Worm (Caenorhabditis elegans) whole organism, young adult: ENCODE results near the gene attf-2.
A peak's percentile ranks its signal among the peaks of the same experiment; 100 is the strongest.

ENCODE experiments used
- B0019.2 ChIP-seq: fragments of 200-800 bp; sonication (Bioruptor generic); conservative IDR thresholded peaks from 2 replicates; pipeline ENCODE4 v1.3.6; 2022; ENCODE audit warnings: missing genetic modification reagents, missing genetic modification characterization, missing compliant biosample characterization
- B0261.1 ChIP-seq: sonication (generic microtip); optimal IDR thresholded peaks from 2 replicates; lab custom pipeline; 2016; ENCODE audit warnings: mild to moderate bottlenecking, missing genetic modification characterization, moderate library complexity, missing compliant biosample characterization
- B0336.3 ChIP-seq: fragments of 200-800 bp; sonication (Bioruptor generic); IDR thresholded peaks from 2 replicates; pipeline ENCODE4 v1.3.6; 2022; ENCODE audit warnings: missing genetic modification characterization, missing compliant biosample characterization
- C17E4.6 ChIP-seq: fragments of 200-800 bp; sonication (Bioruptor generic); IDR thresholded peaks from 2 replicates; pipeline ENCODE4 v1.3.6; 2022; ENCODE audit warnings: missing genetic modification reagents, missing genetic modification characterization, missing compliant biosample characterization
- F10E7.11 ChIP-seq: sonication (generic microtip); optimal IDR thresholded peaks from 2 replicates; lab custom pipeline; 2017; ENCODE audit warnings: mild to moderate bottlenecking, missing genetic modification characterization, moderate library complexity, missing compliant biosample characterization
- F22D6.2 ChIP-seq: sonication (generic microtip); optimal IDR thresholded peaks from 2 replicates; lab custom pipeline; 2016; ENCODE audit warnings: mild to moderate bottlenecking, missing genetic modification characterization, missing compliant biosample characterization
- F23B12.7 ChIP-seq: sonication (generic microtip); optimal IDR thresholded peaks from 2 replicates; lab custom pipeline; 2017; ENCODE audit warnings: missing genetic modification characterization, mild to moderate bottlenecking, missing compliant biosample characterization, antibody characterized with exemption, moderate library complexity; ENCODE audit not compliant: insufficient read depth
- F37B4.10 ChIP-seq: fragments of 200-800 bp; sonication (Bioruptor generic); IDR thresholded peaks from 2 replicates; pipeline ENCODE4 v1.3.6; 2022; ENCODE audit warnings: missing genetic modification characterization, missing compliant biosample characterization
- F57C9.4 ChIP-seq: sonication (generic microtip); optimal IDR thresholded peaks from 2 replicates; lab custom pipeline; 2017; ENCODE audit warnings: mild to moderate bottlenecking, missing genetic modification characterization, missing compliant biosample characterization
- K11D2.4 ChIP-seq: fragments of 200-800 bp; sonication (Bioruptor generic); IDR thresholded peaks from 2 replicates; pipeline ENCODE4 v1.3.6; 2022; ENCODE audit warnings: missing genetic modification reagents, missing genetic modification characterization, missing compliant biosample characterization
- Y56A3A.18 ChIP-seq: fragments of 200-800 bp; sonication (Bioruptor generic); IDR thresholded peaks from 2 replicates; pipeline ENCODE4 v1.3.6; 2022; ENCODE audit warnings: missing genetic modification reagents, missing genetic modification characterization, missing compliant biosample characterization
- aptf-3 ChIP-seq: fragments of 200-800 bp; sonication (Bioruptor generic); IDR thresholded peaks from 2 replicates; pipeline ENCODE4 v1.3.6; 2022; ENCODE audit warnings: missing genetic modification characterization, missing compliant biosample characterization
- atf-7 ChIP-seq: sonication (generic microtip); optimal IDR thresholded peaks from 2 replicates; lab custom pipeline; 2017; ENCODE audit warnings: mild to moderate bottlenecking, missing genetic modification characterization, missing compliant biosample characterization
- attf-5 ChIP-seq: fragments of 200-800 bp; sonication (Bioruptor generic); optimal IDR thresholded peaks from 2 replicates; lab custom pipeline; 2018; ENCODE audit warnings: mild to moderate bottlenecking, missing genetic modification characterization, missing compliant biosample characterization
- cebp-1 ChIP-seq, 2 experiments: fragments of 200-800 bp in 1 of 2; sonication (Bioruptor generic) in 1 of 2; sonication (generic microtip) in 1 of 2; IDR thresholded peaks in 1 of 2; optimal IDR thresholded peaks in 1 of 2; 2 replicates each; pipeline versions ENCODE4 v1.3.6 to Lab custom; 2017 to 2022; ENCODE audit warnings: missing compliant biosample characterization in 2 of 2, missing genetic modification characterization in 2 of 2, mild to moderate bottlenecking in 1 of 2, missing genetic modification reagents in 1 of 2, moderate library complexity in 1 of 2
- cebp-2 ChIP-seq: fragments of 200-800 bp; sonication (Bioruptor generic); IDR thresholded peaks from 2 replicates; pipeline ENCODE4 v1.3.6; 2022; ENCODE audit warnings: missing genetic modification characterization, missing compliant biosample characterization
- ceh-79 ChIP-seq: sonication (generic microtip); optimal IDR thresholded peaks from 2 replicates; lab custom pipeline; 2017; ENCODE audit warnings: mild to moderate bottlenecking, missing genetic modification characterization, missing compliant biosample characterization
- ceh-91 ChIP-seq: fragments of 200-800 bp; sonication (Bioruptor generic); IDR thresholded peaks from 2 replicates; pipeline ENCODE4 v1.3.6; 2022; ENCODE audit warnings: missing genetic modification reagents, missing genetic modification characterization, missing compliant biosample characterization
- chd-7 ChIP-seq: sonication (generic microtip); optimal IDR thresholded peaks from 2 replicates; lab custom pipeline; 2016; ENCODE audit warnings: mild to moderate bottlenecking, missing genetic modification characterization, moderate library complexity, missing compliant biosample characterization
- dox-1 ChIP-seq: fragments of 200-800 bp; sonication (Bioruptor generic); IDR thresholded peaks from 2 replicates; pipeline ENCODE4 v1.3.6; 2022; ENCODE audit warnings: missing genetic modification reagents, missing genetic modification characterization, missing compliant biosample characterization
- dpl-1 ChIP-seq: fragments of 150-350 bp; optimal IDR thresholded peaks from 2 replicates; lab custom pipeline; 2014; ENCODE audit warnings: missing biosample characterization, missing genetic modification reagents, missing genetic modification characterization
- egrh-3 ChIP-seq: fragments of 200-800 bp; sonication (Bioruptor generic); IDR thresholded peaks from 2 replicates; pipeline ENCODE4 v1.3.6; 2022; ENCODE audit warnings: missing genetic modification reagents, missing genetic modification characterization, missing compliant biosample characterization
- ets-4 ChIP-seq: fragments of 200-800 bp; sonication (Bioruptor generic); optimal IDR thresholded peaks from 2 replicates; lab custom pipeline; 2018; ENCODE audit warnings: mild to moderate bottlenecking, missing genetic modification characterization, missing compliant biosample characterization
- fkh-3 ChIP-seq: sonication (generic microtip); optimal IDR thresholded peaks from 2 replicates; lab custom pipeline; 2016; ENCODE audit warnings: mild to moderate bottlenecking, missing genetic modification characterization, missing compliant biosample characterization
- hlh-12 ChIP-seq: sonication (generic microtip); optimal IDR thresholded peaks from 2 replicates; lab custom pipeline; 2016; ENCODE audit warnings: missing genetic modification characterization, missing compliant biosample characterization
- hmg-1.2 ChIP-seq: fragments of 200-800 bp; sonication (Bioruptor generic); IDR thresholded peaks from 2 replicates; pipeline ENCODE4 v1.3.6; 2022; ENCODE audit warnings: missing genetic modification reagents, missing genetic modification characterization, missing compliant biosample characterization
- hmg-20 ChIP-seq: fragments of 200-800 bp; sonication (Bioruptor generic); IDR thresholded peaks from 2 replicates; pipeline ENCODE4 v1.3.6; 2022; ENCODE audit warnings: missing genetic modification reagents, missing genetic modification characterization, missing compliant biosample characterization
- lag-1 ChIP-seq: fragments of 200-800 bp; sonication (Bioruptor generic); IDR thresholded peaks from 2 replicates; pipeline ENCODE4 v1.3.6; 2022; ENCODE audit warnings: missing genetic modification reagents, missing genetic modification characterization, missing compliant biosample characterization
- let-526 ChIP-seq: fragments of 200-800 bp; sonication (Bioruptor generic); IDR thresholded peaks from 2 replicates; pipeline ENCODE4 v1.3.6; 2022; ENCODE audit warnings: missing genetic modification reagents, missing genetic modification characterization, missing compliant biosample characterization
- lin-26 ChIP-seq: fragments of 200-800 bp; sonication (Bioruptor generic); IDR thresholded peaks from 2 replicates; pipeline ENCODE4 v1.3.6; 2022; ENCODE audit warnings: missing genetic modification reagents, missing genetic modification characterization, missing compliant biosample characterization
- lir-1 ChIP-seq: fragments of 200-800 bp; sonication (Bioruptor generic); conservative IDR thresholded peaks from 2 replicates; pipeline ENCODE4 v1.3.6; 2022; ENCODE audit warnings: missing genetic modification reagents, missing genetic modification characterization, missing compliant biosample characterization
- madf-10 ChIP-seq: sonication (generic microtip); optimal IDR thresholded peaks from 2 replicates; lab custom pipeline; 2016; ENCODE audit warnings: mild to moderate bottlenecking, missing genetic modification characterization, missing compliant biosample characterization
- madf-6 ChIP-seq: fragments of 200-800 bp; sonication (Bioruptor generic); IDR thresholded peaks from 2 replicates; pipeline ENCODE4 v1.3.6; 2022; ENCODE audit warnings: missing genetic modification reagents, missing genetic modification characterization, missing compliant biosample characterization
- madf-8 ChIP-seq: fragments of 200-800 bp; sonication (Bioruptor generic); conservative IDR thresholded peaks from 2 replicates; pipeline ENCODE4 v1.3.6; 2022; ENCODE audit warnings: missing genetic modification reagents, missing genetic modification characterization, missing compliant biosample characterization
- nfya-1 ChIP-seq: sonication (generic microtip); optimal IDR thresholded peaks from 2 replicates; lab custom pipeline; 2017; ENCODE audit warnings: antibody characterized with exemption, missing compliant biosample characterization, missing genetic modification characterization, borderline replicate concordance; ENCODE audit not compliant: insufficient read depth
- nfyb-1 ChIP-seq: fragments of 200-800 bp; sonication (Bioruptor generic); IDR thresholded peaks from 2 replicates; pipeline ENCODE4 v1.3.6; 2022; ENCODE audit warnings: missing genetic modification reagents, missing genetic modification characterization, missing compliant biosample characterization
- pha-4 ChIP-seq: fragments of 150-350 bp; sonication (generic microtip); optimal IDR thresholded peaks from 2 replicates; lab custom pipeline; 2014; ENCODE audit warnings: missing biosample characterization, missing genetic modification reagents, missing genetic modification characterization
- rcor-1 ChIP-seq: fragments of 200-800 bp; sonication (Bioruptor generic); IDR thresholded peaks from 2 replicates; pipeline ENCODE4 v1.3.6; 2022; ENCODE audit warnings: missing genetic modification reagents, missing genetic modification characterization, missing compliant biosample characterization
- rec-8 ChIP-seq, 2 experiments: sonication (generic microtip); optimal IDR thresholded peaks; 2 replicates each; lab custom pipeline; 2016; ENCODE audit warnings: mild to moderate bottlenecking in 2 of 2, missing genetic modification characterization in 2 of 2, missing genetic modification reagents in 2 of 2, missing genotype in 2 of 2, missing biosample characterization in 1 of 2, missing compliant biosample characterization in 1 of 2, moderate library complexity in 1 of 2
- rpc-1 ChIP-seq, 2 experiments: fragments of 150-350 bp in 1 of 2; sonication (generic microtip) in 1 of 2; optimal IDR thresholded peaks; 2 replicates each; lab custom pipeline; 2014 to 2018; ENCODE audit warnings: missing biosample characterization in 1 of 2, missing genetic modification characterization in 1 of 2, missing genetic modification reagents in 1 of 2, missing genotype in 1 of 2
- snpc-3.4 ChIP-seq: sonication (generic microtip); optimal IDR thresholded peaks from 2 replicates; lab custom pipeline; 2017; ENCODE audit warnings: missing genetic modification characterization, mild to moderate bottlenecking, missing compliant biosample characterization, antibody characterized with exemption, moderate library complexity, missing genotype, missing genetic modification reagents
- somi-1 ChIP-seq: fragments of 200-800 bp; sonication (Bioruptor generic); optimal IDR thresholded peaks from 2 replicates; lab custom pipeline; 2018; ENCODE audit warnings: mild to moderate bottlenecking, missing genetic modification characterization, missing compliant biosample characterization
- sptf-2 ChIP-seq: fragments of 200-800 bp; sonication (Bioruptor generic); optimal IDR thresholded peaks from 2 replicates; lab custom pipeline; 2018; ENCODE audit warnings: mild to moderate bottlenecking, missing genetic modification characterization, missing compliant biosample characterization
- xnd-1 ChIP-seq: sonication (generic microtip); optimal IDR thresholded peaks from 2 replicates; lab custom pipeline; 2016; ENCODE audit warnings: missing genotype, missing genetic modification reagents, missing genetic modification characterization, missing compliant biosample characterization
- zfh-2 ChIP-seq: fragments of 200-800 bp; sonication (Bioruptor generic); conservative IDR thresholded peaks from 2 replicates; pipeline ENCODE4 v1.3.6; 2022; ENCODE audit warnings: missing genetic modification reagents, missing genetic modification characterization, missing compliant biosample characterization
- zim-3 ChIP-seq: sonication (generic microtip); optimal IDR thresholded peaks from 2 replicates; lab custom pipeline; 2017; ENCODE audit warnings: mild to moderate bottlenecking, missing genetic modification characterization, moderate library complexity, missing compliant biosample characterization
- ztf-26 ChIP-seq: sonication (generic microtip); optimal IDR thresholded peaks from 2 replicates; lab custom pipeline; 2017; ENCODE audit warnings: missing genetic modification characterization, missing compliant biosample characterization
- ztf-3 ChIP-seq: fragments of 200-800 bp; sonication (Bioruptor generic); optimal IDR thresholded peaks from 2 replicates; lab custom pipeline; 2018; ENCODE audit warnings: mild to moderate bottlenecking, missing genetic modification characterization, missing compliant biosample characterization

Gene attf-2

DNA sequence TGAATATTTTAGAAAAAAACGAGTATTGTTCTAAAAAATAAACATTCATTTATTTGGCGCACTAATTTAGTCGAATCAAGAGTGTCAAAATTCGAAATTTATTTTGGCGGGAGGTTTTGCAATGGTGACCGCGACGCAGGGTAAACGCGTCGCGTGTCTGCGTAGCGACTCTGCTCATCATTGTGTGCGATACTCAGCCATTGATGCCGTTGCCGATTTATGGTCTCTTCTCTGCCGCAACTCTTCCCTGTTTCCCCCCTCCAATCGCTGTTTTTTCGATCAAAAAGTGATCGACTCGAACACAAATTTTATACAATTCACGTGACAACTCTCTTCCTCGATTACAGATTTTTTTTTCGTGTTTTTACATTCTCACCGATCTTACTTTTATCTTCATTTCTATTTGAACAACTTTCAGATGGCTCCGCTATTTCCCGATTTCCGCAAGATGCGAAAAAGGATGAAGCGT, 595 bp upstream of the attf-2 start, which contains the start of gene F09G2.2 (continued):
- TF ChIP-seq chd-7 (tag; lab: Kevin White, UChicago): peak; percentile 33
- TF ChIP-seq ceh-79 (tag; lab: Kevin White, UChicago): no peak
- TF ChIP-seq hmg-1.2 (GFP tag; lab: Robert Waterston, UW): peak; percentile 99
- no peak for TF ChIP-seq cebp-2
- peak; percentile 72 for TF ChIP-seq K11D2.4
- peak; percentile 84 for TF ChIP-seq B0336.3 (GFP tag; lab: Robert Waterston, UW)
- peak; percentile 85 for TF ChIP-seq ztf-26 (tag; lab: Kevin White, UChicago)
- peak; percentile 92 for TF ChIP-seq nfyb-1 (GFP tag; lab: Robert Waterston, UW)
- TF ChIP-seq F10E7.11 (tag; lab: Kevin White, UChicago): no peak
- TF ChIP-seq dpl-1 (GFP tag; lab: Kevin White, UChicago): peak; percentile 90
- no peak for TF ChIP-seq Y56A3A.18 (GFP tag; lab: Robert Waterston, UW)
- TF ChIP-seq pha-4 (tag; lab: Kevin White, UChicago): peak; percentile 84
- peak; percentile 95 for TF ChIP-seq madf-6
- TF ChIP-seq hmg-20: 0 out of 2 replicates have a peak, but pooled peaks have one; percentile 48
- peak; percentile 56; the same call in 1 of the 2 replicates for TF ChIP-seq let-526 (GFP tag; lab: Robert Waterston, UW)
- no peak for TF ChIP-seq ztf-3 (GFP tag; lab: Kevin White, UChicago)
- peak; percentile 93 for TF ChIP-seq rcor-1 (GFP tag; lab: Robert Waterston, UW)
- no peak for TF ChIP-seq fkh-3 (tag; lab: Kevin White, UChicago)
- TF ChIP-seq rec-8 (tag; optimal IDR thresholded peaks at IDR 0.05; lab: Kevin White, UChicago): no peak
- peak; percentile 58 for TF ChIP-seq egrh-3 (GFP tag; lab: Robert Waterston, UW)
- TF ChIP-seq lin-26 (GFP tag; lab: Robert Waterston, UW): no peak
- no peak for TF ChIP-seq zim-3 (tag; lab: Kevin White, UChicago)
- peak; percentile 82 for TF ChIP-seq ceh-91 (GFP tag; lab: Robert Waterston, UW)
- peak; percentile 78 for TF ChIP-seq madf-10 (tag; lab: Kevin White, UChicago)
- peak; percentile 88 for TF ChIP-seq snpc-3.4 (tag; lab: Kevin White, UChicago)
- TF ChIP-seq lag-1 (GFP tag; lab: Robert Waterston, UW): no peak
- TF ChIP-seq ets-4 (GFP tag; lab: Kevin White, UChicago): peak; percentile 42
- TF ChIP-seq aptf-3 (GFP tag; lab: Robert Waterston, UW): no peak
- no peak for TF ChIP-seq F37B4.10 (GFP tag; lab: Robert Waterston, UW)
- TF ChIP-seq F23B12.7 (tag; lab: Kevin White, UChicago): peak; percentile 61
- no peak for TF ChIP-seq hlh-12
- peak; percentile 14 for TF ChIP-seq atf-7
- TF ChIP-seq lir-1 (GFP tag; lab: Robert Waterston, UW): peak; percentile 84
- no peak for TF ChIP-seq nfya-1 (tag; lab: Kevin White, UChicago)
- peak; percentile 44 for TF ChIP-seq somi-1 (GFP tag; lab: Kevin White, UChicago)
- TF ChIP-seq zfh-2 (GFP tag; lab: Robert Waterston, UW): peak; percentile 90
- TF ChIP-seq B0261.1 (tag; lab: Kevin White, UChicago): no peak
- TF ChIP-seq F57C9.4: no peak
- TF ChIP-seq xnd-1: peak; percentile 77
- peak; percentile 78 for TF ChIP-seq cebp-1 (GFP tag; IDR thresholded peaks at IDR 0.05; lab: Robert Waterston, UW)
- peak; percentile 91 for TF ChIP-seq cebp-1 (tag; optimal IDR thresholded peaks at IDR 0.05; lab: Kevin White, UChicago)
- peak; percentile 96 for TF ChIP-seq attf-5 (GFP tag; lab: Kevin White, UChicago)
- TF ChIP-seq sptf-2: no peak
- TF ChIP-seq B0019.2: 0 out of 2 replicates have a peak, but pooled peaks have one; percentile 53
- TF ChIP-seq C17E4.6: peak; percentile 81
- TF ChIP-seq dox-1 (GFP tag; lab: Robert Waterston, UW): peak; percentile 96
- TF ChIP-seq rpc-1 (optimal IDR thresholded peaks at IDR 0.05; lab: Kevin White, UChicago): no peak
- TF ChIP-seq rpc-1 (tag; optimal IDR thresholded peaks at IDR 0.05; lab: Kevin White, UChicago): no peak
- TF ChIP-seq F22D6.2 (tag; lab: Kevin White, UChicago): peak; percentile 57
- TF ChIP-seq madf-8 (GFP tag; lab: Robert Waterston, UW): peak; percentile 82
